Worm (Caenorhabditis elegans) whole organism, L3 larva: ENCODE data around the gene K04A8.1.

Experiments used
- ceh-28 ChIP-seq: fragments of 150-350 bp; optimal IDR thresholded peaks from 2 replicates; lab custom pipeline; 2014; ENCODE audit warnings: missing biosample characterization, missing genetic modification reagents, missing genetic modification characterization
- daf-12 ChIP-seq: fragments of 150-350 bp; optimal IDR thresholded peaks from 2 replicates; lab custom pipeline; 2014; ENCODE audit warnings: missing biosample characterization, missing genetic modification reagents, missing genetic modification characterization
- nhr-11 ChIP-seq: fragments of 150-350 bp; optimal IDR thresholded peaks from 2 replicates; lab custom pipeline; 2014; ENCODE audit warnings: missing biosample characterization, missing genetic modification characterization
- tbx-2 ChIP-seq: sonication (generic microtip); optimal IDR thresholded peaks from 2 replicates; lab custom pipeline; 2016; ENCODE audit warnings: mild to moderate bottlenecking, missing genetic modification characterization, missing compliant biosample characterization

- TF ChIP-seq ceh-28 (tag; lab: Kevin White, UChicago) (no peak), tbx-2 (tag; lab: Kevin White, UChicago) (no peak), nhr-11 (tag; lab: Kevin White, UChicago) (no peak), daf-12 (no peak)
These were observed 11.8 kb upstream of the K04A8.1 start, which contains the start of gene K04A8.19 for ce11 chrV:6554308-6554707.
